Worm (Caenorhabditis elegans) whole organism, L4 larva: ENCODE data around the gene nfm-1.

Source experiments
- F44E2.7 ChIP-seq: fragments of 200-800 bp; sonication (Bioruptor generic); IDR thresholded peaks from 2 replicates; pipeline ENCODE4 v2.1.2; 2022; ENCODE audit warnings: missing genetic modification characterization, missing compliant biosample characterization
- R02D3.7 ChIP-seq: fragments of 150-350 bp; sonication (generic microtip); optimal IDR thresholded peaks from 3 replicates; lab custom pipeline; 2014; ENCODE audit warnings: missing biosample characterization, missing genetic modification characterization
- Y105C5A.15 ChIP-seq: fragments of 200-800 bp; sonication (Bioruptor generic); IDR thresholded peaks from 2 replicates; pipeline ENCODE4 v1.3.6; 2022; ENCODE audit warnings: missing genetic modification characterization, missing compliant biosample characterization
- Y5F2A.4 ChIP-seq: fragments of 200-800 bp; sonication (Bioruptor generic); optimal IDR thresholded peaks from 2 replicates; lab custom pipeline; 2018; ENCODE audit warnings: mild to moderate bottlenecking, missing genetic modification characterization, missing compliant biosample characterization
- ZK337.2 ChIP-seq: fragments of 200-800 bp; sonication (Bioruptor generic); IDR thresholded peaks from 2 replicates; pipeline ENCODE4 v1.3.6; 2022; ENCODE audit warnings: missing genetic modification reagents, missing genetic modification characterization, missing compliant biosample characterization
- aly-2 ChIP-seq: sonication (generic microtip); optimal IDR thresholded peaks from 2 replicates; lab custom pipeline; 2018; ENCODE audit warnings: missing biosample characterization, missing genetic modification characterization
- ama-1 ChIP-seq: fragments of 150-350 bp; optimal IDR thresholded peaks from 2 replicates; lab custom pipeline; 2014; ENCODE audit warnings: inconsistent platforms, mixed read lengths
- attf-4 ChIP-seq: sonication (generic microtip); optimal IDR thresholded peaks from 3 replicates; lab custom pipeline; 2017; ENCODE audit warnings: missing biosample characterization, missing genetic modification characterization
- ceh-82 ChIP-seq: sonication (generic microtip); optimal IDR thresholded peaks from 2 replicates; lab custom pipeline; 2017; ENCODE audit warnings: missing biosample characterization, missing genetic modification characterization
- ces-1 ChIP-seq: fragments of 150-350 bp; sonication (generic microtip); optimal IDR thresholded peaks from 4 replicates; lab custom pipeline; 2014; ENCODE audit warnings: missing biosample characterization, missing genetic modification reagents, missing genetic modification characterization
- ctbp-1 ChIP-seq: fragments of 200-800 bp; sonication (Bioruptor generic); IDR thresholded peaks from 2 replicates; pipeline ENCODE4 v1.3.6; 2022; ENCODE audit warnings: missing genetic modification reagents, missing genetic modification characterization, missing compliant biosample characterization
- daf-16 ChIP-seq, 3 experiments: sonication (generic microtip); optimal IDR thresholded peaks; 2 replicates each; lab custom pipeline; 2016 to 2017; ENCODE audit warnings: missing genetic modification characterization in 3 of 3, missing genetic modification reagents in 3 of 3, mild to moderate bottlenecking in 2 of 3, missing compliant biosample characterization in 2 of 3, missing biosample characterization in 1 of 3, moderate library complexity in 1 of 3
- dmd-8 ChIP-seq: fragments of 200-800 bp; sonication (Bioruptor generic); IDR thresholded peaks from 2 replicates; pipeline ENCODE4 v1.3.6; 2022; ENCODE audit warnings: missing genetic modification characterization, missing compliant biosample characterization
- dmd-9 ChIP-seq: fragments of 200-800 bp; sonication (Bioruptor generic); IDR thresholded peaks from 2 replicates; pipeline ENCODE4 v1.3.6; 2022; ENCODE audit warnings: missing genetic modification reagents, missing genetic modification characterization, missing compliant biosample characterization
- egl-43 ChIP-seq: fragments of 200-800 bp; sonication (Bioruptor generic); IDR thresholded peaks from 2 replicates; pipeline ENCODE4 v1.3.6; 2022; ENCODE audit warnings: missing genetic modification reagents, missing genetic modification characterization, missing compliant biosample characterization
- fkh-10 ChIP-seq: fragments of 150-350 bp; optimal IDR thresholded peaks from 2 replicates; lab custom pipeline; 2014; ENCODE audit warnings: missing biosample characterization, missing genetic modification reagents, missing genetic modification characterization
- fos-1 ChIP-seq: fragments of 150-350 bp; optimal IDR thresholded peaks from 2 replicates; lab custom pipeline; 2014; ENCODE audit warnings: missing biosample characterization, missing genetic modification characterization
- hif-1 ChIP-seq, 2 experiments: sonication (generic microtip); optimal IDR thresholded peaks; 2 replicates each; lab custom pipeline; 2016 to 2017; ENCODE audit warnings: missing compliant biosample characterization in 2 of 2, missing genetic modification characterization in 2 of 2, missing genetic modification reagents in 2 of 2, missing genotype in 2 of 2, mild to moderate bottlenecking in 1 of 2
- hlh-11 ChIP-seq: fragments of 200-800 bp; sonication (Bioruptor generic); optimal IDR thresholded peaks from 2 replicates; lab custom pipeline; 2018; ENCODE audit warnings: mild to moderate bottlenecking, missing genetic modification characterization, missing compliant biosample characterization
- hlh-30 ChIP-seq: sonication (generic microtip); optimal IDR thresholded peaks from 2 replicates; lab custom pipeline; 2017; ENCODE audit warnings: antibody characterized with exemption, mild to moderate bottlenecking, missing genetic modification characterization, missing compliant biosample characterization; ENCODE audit not compliant: insufficient read depth
- lin-1 ChIP-seq: fragments of 200-800 bp; sonication (Bioruptor generic); IDR thresholded peaks from 2 replicates; pipeline ENCODE4 v1.3.6; 2022; ENCODE audit warnings: missing genetic modification reagents, missing genetic modification characterization, missing compliant biosample characterization
- lin-15B ChIP-seq: fragments of 150-350 bp; sonication (generic microtip); optimal IDR thresholded peaks from 3 replicates; lab custom pipeline; 2014; ENCODE audit warnings: missing biosample characterization, missing genetic modification characterization
- lin-29 ChIP-seq: fragments of 200-800 bp; sonication (Bioruptor generic); IDR thresholded peaks from 2 replicates; pipeline ENCODE4 v1.3.6; 2022; ENCODE audit warnings: missing genetic modification reagents, missing genetic modification characterization, missing compliant biosample characterization
- lin-38 ChIP-seq: fragments of 200-800 bp; sonication (Bioruptor generic); IDR thresholded peaks from 2 replicates; pipeline ENCODE4 v1.3.6; 2022; ENCODE audit warnings: missing genetic modification reagents, missing genetic modification characterization, missing compliant biosample characterization
- lir-3 ChIP-seq: sonication (generic microtip); optimal IDR thresholded peaks from 2 replicates; lab custom pipeline; 2016; ENCODE audit warnings: mild to moderate bottlenecking, missing genetic modification characterization, missing compliant biosample characterization
- madf-9 ChIP-seq: fragments of 200-800 bp; sonication (Bioruptor generic); conservative IDR thresholded peaks from 2 replicates; pipeline ENCODE4 v1.3.6; 2022; ENCODE audit warnings: missing genetic modification reagents, missing genetic modification characterization, missing compliant biosample characterization
- mdl-1 ChIP-seq, 2 experiments: fragments of 150-350 bp in 1 of 2; sonication (generic microtip) in 1 of 2; optimal IDR thresholded peaks; 2 replicates each; lab custom pipeline; 2014 to 2017; ENCODE audit warnings: missing biosample characterization in 2 of 2, missing genetic modification characterization in 2 of 2
- mdt-29 ChIP-seq: fragments of 200-800 bp; sonication (Bioruptor generic); IDR thresholded peaks from 2 replicates; pipeline ENCODE4 v1.3.6; 2022; ENCODE audit warnings: missing genetic modification reagents, missing genetic modification characterization, missing compliant biosample characterization
- mep-1 ChIP-seq: fragments of 150-350 bp; sonication (generic microtip); optimal IDR thresholded peaks from 3 replicates; lab custom pipeline; 2014; ENCODE audit warnings: missing biosample characterization, missing genetic modification characterization
- mxl-3 ChIP-seq: fragments of 200-800 bp; sonication (Bioruptor generic); optimal IDR thresholded peaks from 2 replicates; lab custom pipeline; 2018; ENCODE audit warnings: mild to moderate bottlenecking, missing genetic modification characterization, missing compliant biosample characterization
- nhr-102 ChIP-seq: sonication (generic microtip); optimal IDR thresholded peaks from 2 replicates; lab custom pipeline; 2016; ENCODE audit warnings: mild to moderate bottlenecking, missing genetic modification characterization, moderate library complexity, missing compliant biosample characterization
- nhr-11 ChIP-seq: fragments of 150-350 bp; optimal IDR thresholded peaks from 2 replicates; lab custom pipeline; 2014; ENCODE audit warnings: missing biosample characterization, missing genetic modification characterization
- nhr-111 ChIP-seq: fragments of 200-800 bp; sonication (Bioruptor generic); optimal IDR thresholded peaks from 2 replicates; lab custom pipeline; 2018; ENCODE audit warnings: mild to moderate bottlenecking, missing genetic modification characterization, missing compliant biosample characterization
- nhr-28 ChIP-seq: fragments of 150-350 bp; optimal IDR thresholded peaks from 2 replicates; lab custom pipeline; 2014; ENCODE audit warnings: missing biosample characterization, missing genetic modification characterization
- nhr-42 ChIP-seq: fragments of 200-800 bp; sonication (Bioruptor generic); IDR thresholded peaks from 2 replicates; pipeline ENCODE4 v1.3.6; 2022; ENCODE audit warnings: missing genetic modification characterization, missing compliant biosample characterization
- nhr-77 ChIP-seq: fragments of 150-350 bp; optimal IDR thresholded peaks from 2 replicates; lab custom pipeline; 2014; ENCODE audit warnings: missing biosample characterization, missing genetic modification characterization
- php-3 ChIP-seq: fragments of 200-800 bp; sonication (Bioruptor generic); IDR thresholded peaks from 2 replicates; pipeline ENCODE4 v1.3.6; 2022; ENCODE audit warnings: missing genetic modification reagents, missing genetic modification characterization, missing compliant biosample characterization
- rbr-2 ChIP-seq: sonication (generic microtip); optimal IDR thresholded peaks from 2 replicates; lab custom pipeline; 2016; ENCODE audit warnings: missing genotype, missing genetic modification characterization, missing compliant biosample characterization
- sdz-12 ChIP-seq: fragments of 200-800 bp; sonication (Bioruptor generic); optimal IDR thresholded peaks from 2 replicates; lab custom pipeline; 2018; ENCODE audit warnings: mild to moderate bottlenecking, missing genetic modification characterization, missing compliant biosample characterization
- set-16 ChIP-seq: fragments of 200-800 bp; sonication (Bioruptor generic); IDR thresholded peaks from 2 replicates; pipeline ENCODE4 v1.3.6; 2022; ENCODE audit warnings: missing genetic modification reagents, missing genetic modification characterization, missing compliant biosample characterization
- skn-1 ChIP-seq: fragments of 150-350 bp; optimal IDR thresholded peaks from 2 replicates; lab custom pipeline; 2014; ENCODE audit warnings: missing biosample characterization, missing genetic modification characterization
- spr-1 ChIP-seq: sonication (generic microtip); optimal IDR thresholded peaks from 2 replicates; lab custom pipeline; 2016; ENCODE audit warnings: mild to moderate bottlenecking, missing genetic modification characterization, missing compliant biosample characterization
- tag-97 ChIP-seq: fragments of 200-800 bp; sonication (Bioruptor generic); IDR thresholded peaks from 2 replicates; pipeline ENCODE4 v1.3.6; 2022; ENCODE audit warnings: missing genetic modification characterization, missing compliant biosample characterization
- unc-130 ChIP-seq: sonication (generic microtip); optimal IDR thresholded peaks from 2 replicates; lab custom pipeline; 2016; ENCODE audit warnings: missing genetic modification reagents, missing genetic modification characterization, missing compliant biosample characterization
- unc-62 ChIP-seq, 3 experiments: fragments of 150-350 bp in 1 of 3; sonication (generic microtip); optimal IDR thresholded peaks in 2 of 3; peaks in 1 of 3; 1 replicate in 1 of 3; 2 replicates in 2 of 3; lab custom pipeline; 2014 to 2017; ENCODE audit warnings: missing biosample characterization in 3 of 3, missing genetic modification characterization in 3 of 3, missing genetic modification reagents in 3 of 3, missing genotype in 1 of 3
- zfp-2 ChIP-seq: sonication (generic microtip); optimal IDR thresholded peaks from 2 replicates; lab custom pipeline; 2016; ENCODE audit warnings: mild to moderate bottlenecking, missing genetic modification characterization, missing compliant biosample characterization
- zip-11 ChIP-seq: fragments of 200-800 bp; sonication (Bioruptor generic); IDR thresholded peaks from 2 replicates; pipeline ENCODE4 v1.3.6; 2022; ENCODE audit warnings: missing genetic modification characterization, missing compliant biosample characterization
- ztf-7 ChIP-seq: fragments of 150-350 bp; optimal IDR thresholded peaks from 2 replicates; lab custom pipeline; 2014; ENCODE audit warnings: missing biosample characterization, missing genetic modification characterization

nfm-1 gene

ce11 chrIII:6138457-6138856 is 20.8 kb upstream of the nfm-1 start:
- peak; percentile 69 for TF ChIP-seq ctbp-1 (GFP tag; lab: Robert Waterston, UW)
- TF ChIP-seq skn-1 (tag; lab: Kevin White, UChicago), result no peak
- TF ChIP-seq lin-38 (GFP tag; lab: Robert Waterston, UW), result 0 out of 2 replicates have a peak, but pooled peaks have one; percentile 11
- TF ChIP-seq egl-43, result peak; percentile 69; the same call in 1 of the 2 replicates
- TF ChIP-seq dmd-8 (GFP tag; lab: Robert Waterston, UW), result no peak
- no peak for TF ChIP-seq zfp-2 (tag; lab: Kevin White, UChicago)
- TF ChIP-seq Y5F2A.4, result no peak
- no peak for TF ChIP-seq zip-11 (GFP tag; lab: Robert Waterston, UW)
- no peak for TF ChIP-seq ZK337.2 (GFP tag; lab: Robert Waterston, UW)
- peak; percentile 4 for TF ChIP-seq rbr-2 (tag; lab: Kevin White, UChicago)
- TF ChIP-seq mxl-3 (GFP tag; lab: Kevin White, UChicago), result peak; percentile 58
- TF ChIP-seq unc-130 (GFP tag; lab: Kevin White, UChicago), result no peak
- peak; percentile 72 for TF ChIP-seq hlh-11
- TF ChIP-seq F44E2.7 (GFP tag; lab: Robert Waterston, UW), result no peak
- no peak for TF ChIP-seq fos-1
- peak; percentile 86 for TF ChIP-seq set-16 (GFP tag; lab: Robert Waterston, UW)
- no peak for TF ChIP-seq hlh-30
- TF ChIP-seq ceh-82 (tag; lab: Kevin White, UChicago), result no peak
- TF ChIP-seq php-3 (GFP tag; lab: Robert Waterston, UW), result no peak
- TF ChIP-seq mep-1 (tag; lab: Kevin White, UChicago), result no peak
- peak; percentile 32 for TF ChIP-seq nhr-11
- no peak for TF ChIP-seq nhr-28 (tag; lab: Kevin White, UChicago)
- TF ChIP-seq nhr-77 (tag; lab: Kevin White, UChicago), result no peak
- no peak for TF ChIP-seq lir-3
- peak in 1 of 2 experiments; percentile 29 for TF ChIP-seq hif-1 (tag; optimal IDR thresholded peaks at IDR 0.05; lab: Kevin White, UChicago)

DNA sequence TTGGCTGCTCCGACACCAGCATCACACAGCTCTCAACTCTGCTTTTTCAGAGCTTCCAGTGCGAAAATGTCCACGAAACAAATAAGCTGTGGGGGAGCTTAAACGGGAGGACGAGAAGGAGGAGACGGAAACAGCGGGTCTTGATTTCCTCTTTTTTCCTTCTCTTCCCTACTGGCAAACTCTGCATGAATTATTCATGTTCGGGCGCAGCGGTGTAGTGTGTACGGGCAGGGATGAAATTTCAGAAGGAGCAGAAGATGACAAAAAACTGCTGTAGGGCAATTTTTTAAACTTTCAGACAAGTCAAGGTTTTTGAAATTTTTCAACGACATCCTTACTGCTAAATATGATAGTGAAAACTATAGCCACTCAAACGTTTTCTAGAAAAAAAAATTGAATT is 19.9 kb upstream of the nfm-1 start:
- TF ChIP-seq mdl-1 (tag; optimal IDR thresholded peaks at IDR 0.05; lab: Kevin White, UChicago), result peak in 1 of 2 experiments; percentile 21
- no peak for TF ChIP-seq lin-29 (GFP tag; lab: Robert Waterston, UW)
- no peak for TF ChIP-seq ztf-7 (tag; lab: Kevin White, UChicago)

DNA sequence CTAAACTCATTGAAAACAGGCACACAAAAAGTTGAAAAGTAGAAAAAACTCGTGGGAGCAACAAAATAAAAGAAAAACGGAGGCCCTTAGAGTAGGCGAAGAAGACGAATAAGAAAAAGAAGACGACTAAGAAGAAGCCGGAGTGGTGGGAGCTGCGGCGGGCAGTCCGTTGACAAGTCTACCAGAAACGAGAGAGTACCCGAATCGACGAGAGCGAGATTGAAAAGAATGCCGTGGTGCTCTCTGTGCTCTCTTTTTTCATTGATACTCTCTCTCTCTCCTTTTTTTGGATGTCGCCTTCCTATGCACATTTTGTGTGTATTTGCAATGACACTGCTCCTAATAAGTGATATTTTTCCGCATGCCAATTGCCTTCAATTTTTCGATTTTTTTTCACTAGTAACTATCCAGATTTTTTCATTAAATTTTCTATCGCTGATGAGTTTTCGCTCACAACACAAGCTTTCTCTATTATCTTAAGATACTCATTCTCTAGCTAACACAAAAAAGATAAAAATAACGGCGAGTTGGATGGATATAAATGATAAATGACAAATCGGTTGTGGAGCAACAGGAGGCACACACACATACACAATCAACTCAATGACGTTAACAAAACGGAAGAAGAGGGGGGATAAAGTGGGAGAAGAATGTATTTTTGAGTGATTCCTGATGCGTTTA is 19.2 kb upstream of the nfm-1 start:
- TF ChIP-seq tag-97 (no peak), mdt-29 (GFP tag; lab: Robert Waterston, UW) (no peak), nhr-11 (no peak), nhr-42 (GFP tag; lab: Robert Waterston, UW) (no peak), aly-2 (tag; lab: Kevin White, UChicago) (no peak), lin-15B (tag; lab: Kevin White, UChicago) (no peak), unc-62 (GFP tag; optimal IDR thresholded peaks at IDR 0.05 in 1 of 2; lab: Kevin White, UChicago) (peak in 1 of 2 experiments; percentile 61), unc-62 (tag; optimal IDR thresholded peaks at IDR 0.05; lab: Kevin White, UChicago) (no peak), nhr-111 (GFP tag; lab: Kevin White, UChicago) (no peak), rbr-2 (tag; lab: Kevin White, UChicago) (peak; percentile 39), fkh-10 (GFP tag; lab: Kevin White, UChicago) (peak; percentile 16), daf-16 (GFP tag; optimal IDR thresholded peaks at IDR 0.05; lab: Kevin White, UChicago) (no peak), daf-16 (tag; optimal IDR thresholded peaks at IDR 0.05; lab: Kevin White, UChicago) (no peak), hlh-11 (peak; percentile 8), ama-1 (lab: Kevin White, UChicago) (no peak), mxl-3 (GFP tag; lab: Kevin White, UChicago) (no peak), ces-1 (GFP tag; lab: Kevin White, UChicago) (peak; percentile 8), madf-9 (GFP tag; lab: Robert Waterston, UW) (no peak), spr-1 (tag; lab: Kevin White, UChicago) (no peak), lin-1 (no peak), nhr-102 (tag; lab: Kevin White, UChicago) (no peak), Y105C5A.15 (GFP tag; lab: Robert Waterston, UW) (no peak), R02D3.7 (tag; lab: Kevin White, UChicago) (no peak), attf-4 (no peak), sdz-12 (GFP tag; lab: Kevin White, UChicago) (no peak), dmd-9 (GFP tag; lab: Robert Waterston, UW) (no peak)
